Worm (Caenorhabditis elegans) whole organism, mixed stage, embryonic: ENCODE measurements around the gene grl-23.
A peak's percentile ranks its signal among the peaks of the same experiment; 100 is the strongest.

ENCODE experiments used
- M03D4.4 ChIP-seq: sonication (generic microtip); optimal IDR thresholded peaks from 2 replicates; lab custom pipeline; 2017; ENCODE audit warnings: mild to moderate bottlenecking, missing genetic modification characterization, missing compliant biosample characterization
- bed-3 ChIP-seq: fragments of 200-800 bp; sonication (Bioruptor generic); optimal IDR thresholded peaks from 3 replicates; lab custom pipeline; 2018; ENCODE audit warnings: mild to moderate bottlenecking, missing genetic modification characterization, moderate library complexity, missing compliant biosample characterization
- blmp-1 ChIP-seq: fragments of 150-350 bp; optimal IDR thresholded peaks from 2 replicates; lab custom pipeline; 2014; ENCODE audit warnings: missing biosample characterization, missing genetic modification characterization
- ceh-39 ChIP-seq: fragments of 150-350 bp; optimal IDR thresholded peaks from 2 replicates; lab custom pipeline; 2014; ENCODE audit warnings: missing biosample characterization, missing genetic modification characterization
- ceh-43 ChIP-seq: fragments of 200-800 bp; sonication (Bioruptor generic); optimal IDR thresholded peaks from 2 replicates; lab custom pipeline; 2018; ENCODE audit warnings: mild to moderate bottlenecking, missing genetic modification characterization, moderate library complexity, missing compliant biosample characterization
- ceh-83 ChIP-seq: fragments of 200-800 bp; sonication (Bioruptor generic); optimal IDR thresholded peaks from 2 replicates; lab custom pipeline; 2018; ENCODE audit warnings: mild to moderate bottlenecking, missing genetic modification characterization, missing compliant biosample characterization
- ces-1 ChIP-seq: fragments of 150-350 bp; optimal IDR thresholded peaks from 2 replicates; lab custom pipeline; 2014; ENCODE audit warnings: missing biosample characterization, missing genetic modification reagents, missing genetic modification characterization
- cnd-1 ChIP-seq: fragments of 200-800 bp; sonication (Bioruptor generic); optimal IDR thresholded peaks from 2 replicates; lab custom pipeline; 2018; ENCODE audit warnings: mild to moderate bottlenecking, missing genetic modification characterization, missing compliant biosample characterization
- drap-1 ChIP-seq: fragments of 200-800 bp; sonication (Bioruptor generic); optimal IDR thresholded peaks from 3 replicates; lab custom pipeline; 2018; ENCODE audit warnings: mild to moderate bottlenecking, missing genetic modification characterization, missing compliant biosample characterization
- elt-1 ChIP-seq: sonication (generic microtip); optimal IDR thresholded peaks from 2 replicates; lab custom pipeline; 2017; ENCODE audit warnings: missing genetic modification characterization, mild to moderate bottlenecking, missing compliant biosample characterization, antibody characterized with exemption, moderate library complexity, borderline replicate concordance; ENCODE audit not compliant: insufficient read depth
- elt-3 ChIP-seq: fragments of 150-350 bp; optimal IDR thresholded peaks from 2 replicates; lab custom pipeline; 2014; ENCODE audit warnings: missing biosample characterization, missing genetic modification characterization
- ham-2 ChIP-seq: fragments of 200-800 bp; sonication (Bioruptor generic); optimal IDR thresholded peaks from 2 replicates; lab custom pipeline; 2018; ENCODE audit warnings: mild to moderate bottlenecking, missing genetic modification characterization, missing compliant biosample characterization
- lin-13 ChIP-seq: fragments of 150-350 bp; optimal IDR thresholded peaks from 2 replicates; lab custom pipeline; 2014; ENCODE audit warnings: missing biosample characterization, missing genetic modification characterization
- lin-32 ChIP-seq: fragments of 200-800 bp; sonication (Bioruptor generic); optimal IDR thresholded peaks from 2 replicates; lab custom pipeline; 2018; ENCODE audit warnings: mild to moderate bottlenecking, missing genetic modification characterization, missing compliant biosample characterization
- lsy-2 ChIP-seq: fragments of 150-350 bp; optimal IDR thresholded peaks from 2 replicates; lab custom pipeline; 2014; ENCODE audit warnings: missing biosample characterization, missing genetic modification characterization
- mab-5 ChIP-seq: fragments of 150-350 bp; optimal IDR thresholded peaks from 2 replicates; lab custom pipeline; 2014; ENCODE audit warnings: missing biosample characterization, missing genetic modification characterization
- mep-1 ChIP-seq: fragments of 150-350 bp; optimal IDR thresholded peaks from 2 replicates; lab custom pipeline; 2017; ENCODE audit warnings: missing biosample characterization, missing genetic modification reagents, missing genetic modification characterization, inconsistent platforms
- nhr-2 ChIP-seq: fragments of 150-350 bp; optimal IDR thresholded peaks from 2 replicates; lab custom pipeline; 2014; ENCODE audit warnings: missing biosample characterization, missing genetic modification characterization
- nhr-237 ChIP-seq: fragments of 150-350 bp; optimal IDR thresholded peaks from 2 replicates; lab custom pipeline; 2014; ENCODE audit warnings: missing biosample characterization, missing genetic modification characterization
- nhr-28 ChIP-seq: fragments of 150-350 bp; optimal IDR thresholded peaks from 2 replicates; lab custom pipeline; 2014; ENCODE audit warnings: missing biosample characterization, missing genetic modification characterization
- nhr-76 ChIP-seq: sonication (generic microtip); optimal IDR thresholded peaks from 2 replicates; lab custom pipeline; 2017; ENCODE audit warnings: missing biosample characterization, missing genetic modification characterization
- pha-4 ChIP-seq: fragments of 150-350 bp; optimal IDR thresholded peaks from 2 replicates; lab custom pipeline; 2018; ENCODE audit warnings: missing biosample characterization, missing genetic modification reagents, missing genetic modification characterization
- sem-2 ChIP-seq: fragments of 200-800 bp; sonication (Bioruptor generic); optimal IDR thresholded peaks from 2 replicates; lab custom pipeline; 2018; ENCODE audit warnings: mild to moderate bottlenecking, missing genetic modification characterization, missing compliant biosample characterization
- snpc-4 ChIP-seq: fragments of 150-350 bp; optimal IDR thresholded peaks from 2 replicates; lab custom pipeline; 2014; ENCODE audit warnings: missing biosample characterization, missing genetic modification characterization
- sptf-1 ChIP-seq: sonication (generic microtip); optimal IDR thresholded peaks from 2 replicates; lab custom pipeline; 2017; ENCODE audit warnings: mild to moderate bottlenecking, missing genetic modification characterization, moderate library complexity, missing compliant biosample characterization
- tbx-8 ChIP-seq: fragments of 200-800 bp; sonication (Bioruptor generic); optimal IDR thresholded peaks from 2 replicates; lab custom pipeline; 2018; ENCODE audit warnings: mild to moderate bottlenecking, missing genetic modification characterization, moderate library complexity, missing compliant biosample characterization
- unc-120 ChIP-seq: sonication (generic microtip); optimal IDR thresholded peaks from 2 replicates; lab custom pipeline; 2017; ENCODE audit warnings: missing genetic modification characterization, missing compliant biosample characterization; ENCODE audit not compliant: poor library complexity, severe bottlenecking
- unc-39 ChIP-seq: fragments of 150-350 bp; optimal IDR thresholded peaks from 2 replicates; lab custom pipeline; 2014; ENCODE audit warnings: missing biosample characterization, missing genetic modification characterization
- unc-62 ChIP-seq: fragments of 150-350 bp; optimal IDR thresholded peaks from 2 replicates; lab custom pipeline; 2014; ENCODE audit warnings: missing biosample characterization, missing genetic modification reagents, missing genetic modification characterization
- zip-8 ChIP-seq: fragments of 150-350 bp; optimal IDR thresholded peaks from 2 replicates; lab custom pipeline; 2014; ENCODE audit warnings: missing biosample characterization, missing genetic modification characterization
- ztf-11 ChIP-seq: fragments of 150-350 bp; optimal IDR thresholded peaks from 2 replicates; lab custom pipeline; 2014; ENCODE audit warnings: missing biosample characterization, missing genetic modification characterization

Gene grl-23

ce11 chrV:12555872-12556271, 20.8 kb downstream of the grl-23 start:
- no peak for TF ChIP-seq mab-5 (tag; lab: Kevin White, UChicago)
- no peak for TF ChIP-seq nhr-2 (tag; lab: Kevin White, UChicago)
- no peak for TF ChIP-seq snpc-4 (tag; lab: Kevin White, UChicago)
- no peak for TF ChIP-seq bed-3 (GFP tag; lab: Kevin White, UChicago)
- no peak for TF ChIP-seq nhr-28 (tag; lab: Kevin White, UChicago)
- TF ChIP-seq pha-4 (tag; lab: Kevin White, UChicago): no peak
- no peak for TF ChIP-seq lin-32 (GFP tag; lab: Kevin White, UChicago)
- TF ChIP-seq ham-2 (GFP tag; lab: Kevin White, UChicago): no peak
- TF ChIP-seq sem-2 (GFP tag; lab: Kevin White, UChicago): no peak
- no peak for TF ChIP-seq lin-13
- no peak for TF ChIP-seq blmp-1
- TF ChIP-seq unc-120 (tag; lab: Kevin White, UChicago): no peak
- TF ChIP-seq lsy-2: no peak
- TF ChIP-seq unc-39 (tag; lab: Kevin White, UChicago): no peak
- TF ChIP-seq drap-1 (GFP tag; lab: Kevin White, UChicago): no peak

ce11 chrV:12554172-12555031, 22.3 kb downstream of the grl-23 start:
- TF ChIP-seq ceh-83 (GFP tag; lab: Kevin White, UChicago): no peak
- no peak for TF ChIP-seq tbx-8 (GFP tag; lab: Kevin White, UChicago)
- no peak for TF ChIP-seq nhr-237 (tag; lab: Kevin White, UChicago)
- no peak for TF ChIP-seq lin-32 (GFP tag; lab: Kevin White, UChicago)
- TF ChIP-seq ceh-43 (GFP tag; lab: Kevin White, UChicago): no peak
- TF ChIP-seq blmp-1: no peak
- no peak for TF ChIP-seq nhr-76 (tag; lab: Kevin White, UChicago)
- TF ChIP-seq lin-13: no peak
- no peak for TF ChIP-seq ces-1 (GFP tag; lab: Kevin White, UChicago)
- TF ChIP-seq ceh-39 (tag; lab: Kevin White, UChicago): no peak
- no peak for TF ChIP-seq ham-2 (GFP tag; lab: Kevin White, UChicago)
- TF ChIP-seq unc-62 (GFP tag; lab: Kevin White, UChicago): no peak
- TF ChIP-seq zip-8 (tag; lab: Kevin White, UChicago): no peak
- TF ChIP-seq unc-39 (tag; lab: Kevin White, UChicago): no peak

ce11 chrV:12553286-12553725, 23.4 kb downstream of the grl-23 start:
- TF ChIP-seq mab-5 (tag; lab: Kevin White, UChicago): no peak
- peak; percentile 35 for TF ChIP-seq ham-2 (GFP tag; lab: Kevin White, UChicago)
- TF ChIP-seq elt-1 (tag; lab: Kevin White, UChicago): peak; percentile 81
- peak; percentile 92 for TF ChIP-seq elt-3 (tag; lab: Kevin White, UChicago)

- TF ChIP-seq unc-39 (tag; lab: Kevin White, UChicago) (no peak), M03D4.4 (tag; lab: Kevin White, UChicago) (no peak), lin-32 (GFP tag; lab: Kevin White, UChicago) (no peak), nhr-28 (tag; lab: Kevin White, UChicago) (no peak), nhr-237 (tag; lab: Kevin White, UChicago) (no peak), elt-1 (tag; lab: Kevin White, UChicago) (no peak), zip-8 (tag; lab: Kevin White, UChicago) (no peak)
Measured at ce11 chrV:12552671-12553212, 24.0 kb downstream of the grl-23 start, which contains the start of gene F45D3.4. F45D3.4 (minus strand) TSS chrV:12553191.

ce11 chrV:12551638-12552478, 24.8 kb downstream of the grl-23 start:
- TF ChIP-seq cnd-1 (no peak), mab-5 (tag; lab: Kevin White, UChicago) (no peak), elt-3 (tag; lab: Kevin White, UChicago) (no peak), ham-2 (GFP tag; lab: Kevin White, UChicago) (no peak), sem-2 (GFP tag; lab: Kevin White, UChicago) (no peak), pha-4 (tag; lab: Kevin White, UChicago) (no peak), unc-62 (GFP tag; lab: Kevin White, UChicago) (no peak), unc-39 (tag; lab: Kevin White, UChicago) (no peak), ceh-43 (GFP tag; lab: Kevin White, UChicago) (no peak), ztf-11 (tag; lab: Kevin White, UChicago) (no peak), lin-13 (no peak), elt-1 (tag; lab: Kevin White, UChicago) (no peak), nhr-2 (tag; lab: Kevin White, UChicago) (no peak), mep-1 (tag; lab: Kevin White, UChicago) (no peak), sptf-1 (tag; lab: Kevin White, UChicago) (no peak), drap-1 (GFP tag; lab: Kevin White, UChicago) (no peak)
